Worm (Caenorhabditis elegans) whole organism, midembryonic: ENCODE measurements around the gene C17A2.7.

ENCODE experiments used
- flt-1 ChIP-seq: fragments of 200-800 bp; sonication (Bioruptor generic); IDR thresholded peaks from 2 replicates; pipeline ENCODE4 v1.3.6; 2022; ENCODE audit warnings: missing genetic modification characterization, missing compliant biosample characterization
- ref-1 ChIP-seq: fragments of 200-800 bp; sonication (Bioruptor generic); conservative IDR thresholded peaks from 2 replicates; pipeline ENCODE4 v1.3.6; 2022; ENCODE audit warnings: missing genetic modification reagents, missing genetic modification characterization, missing compliant biosample characterization
- tab-1 ChIP-seq: fragments of 200-800 bp; sonication (Bioruptor generic); IDR thresholded peaks from 2 replicates; pipeline ENCODE4 v1.3.6; 2022; ENCODE audit warnings: missing genetic modification characterization, missing compliant biosample characterization
- ztf-29 ChIP-seq: fragments of 200-800 bp; sonication (Bioruptor generic); IDR thresholded peaks from 2 replicates; pipeline ENCODE4 v1.3.6; 2022; ENCODE audit warnings: missing genetic modification reagents, missing genetic modification characterization, missing compliant biosample characterization

DNA sequence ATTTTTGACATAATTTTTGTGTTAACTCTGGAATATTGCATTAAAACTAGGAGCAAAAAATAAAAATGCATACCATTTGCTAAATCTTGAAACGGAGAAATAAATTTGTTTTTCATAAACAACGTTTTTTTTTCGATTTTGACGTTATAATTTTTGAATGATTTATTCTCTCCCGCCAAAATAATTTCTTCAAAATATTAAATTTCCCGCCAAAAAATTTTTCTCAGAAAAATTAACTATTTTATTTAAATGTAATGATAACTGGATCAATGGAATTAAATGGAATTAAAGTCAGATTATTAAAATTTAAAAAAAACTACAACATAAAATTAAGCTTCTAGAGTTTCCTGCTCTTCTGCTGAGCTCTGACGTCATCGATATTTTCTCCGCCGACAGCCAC is 33.9 kb upstream of the C17A2.7 start, which contains the start of gene nep-3:
- TF ChIP-seq flt-1 (no peak), tab-1 (GFP tag; lab: Robert Waterston, UW) (no peak), ref-1 (GFP tag; lab: Robert Waterston, UW) (no peak), ztf-29 (no peak)
